Comparison of ENCODE assay signal across 1 fruit fly cellular context in genomic region chr3R:21808622-21809347, dm6.
TF ChIP-seq lines count a peak whose summit lies in the region.

No protein-coding gene starts in this region.

TF ChIP-seq in whole organism, embryonic, 481 proteins besides CTCF, POLR2A, EP300 and RAD21 (continued from another document):
- no peak for TF ChIP-seq CG12236 (GFP tag; optimal IDR thresholded peaks at IDR 0.05; lab: Kevin White, UChicago)
- TF ChIP-seq mam (GFP tag; optimal IDR thresholded peaks at IDR 0.05; lab: Kevin White, UChicago): no peak
- peak; percentile 38; the same call in 1 of the 2 replicates for TF ChIP-seq onecut (GFP tag; IDR thresholded peaks at IDR 0.05; lab: Robert Waterston, UW)
- no peak for TF ChIP-seq CG18476 (GFP tag; optimal IDR thresholded peaks at IDR 0.05; lab: Kevin White, UChicago)
- no peak for TF ChIP-seq CG5245 (GFP tag; optimal IDR thresholded peaks at IDR 0.05; lab: Kevin White, UChicago)
- TF ChIP-seq Aef1 (GFP tag; IDR thresholded peaks at IDR 0.05; lab: Robert Waterston, UW): no peak
- no peak for TF ChIP-seq Max (GFP tag; optimal IDR thresholded peaks at IDR 0.05; lab: Kevin White, UChicago)
- no peak for TF ChIP-seq BtbVII (GFP tag; optimal IDR thresholded peaks at IDR 0.05; lab: Kevin White, UChicago)
- TF ChIP-seq Side (GFP tag; optimal IDR thresholded peaks at IDR 0.05; lab: Kevin White, UChicago): peak; percentile 0
- no peak for TF ChIP-seq MESR4 (GFP tag; optimal IDR thresholded peaks at IDR 0.05; lab: Kevin White, UChicago)
- no peak for TF ChIP-seq NK7.1 (GFP tag; optimal IDR thresholded peaks at IDR 0.05; lab: Kevin White, UChicago)
- no peak for TF ChIP-seq pita (GFP tag; optimal IDR thresholded peaks at IDR 0.05; lab: Kevin White, UChicago)
- TF ChIP-seq phol (tag; optimal IDR thresholded peaks at IDR 0.05; lab: Kevin White, UChicago): peak; percentile 21
- no peak for TF ChIP-seq trem (tag; optimal IDR thresholded peaks at IDR 0.05; lab: Kevin White, UChicago)
- peak; percentile 45 for TF ChIP-seq CG11504 (tag; optimal IDR thresholded peaks at IDR 0.05; lab: Kevin White, UChicago)
- TF ChIP-seq Chrac-16 (GFP tag; optimal IDR thresholded peaks at IDR 0.05; lab: Kevin White, UChicago): no peak
- TF ChIP-seq lmd (GFP tag; IDR thresholded peaks at IDR 0.05; lab: Robert Waterston, UW): no peak
- TF ChIP-seq CG1832 (GFP tag; optimal IDR thresholded peaks at IDR 0.05; lab: Kevin White, UChicago): peak; percentile 64
- TF ChIP-seq Elba2 (GFP tag; optimal IDR thresholded peaks at IDR 0.05; lab: Kevin White, UChicago): no peak
- TF ChIP-seq odd (GFP tag; optimal IDR thresholded peaks at IDR 0.05; lab: Kevin White, UChicago): no peak
- TF ChIP-seq CG7963 (GFP tag; IDR thresholded peaks at IDR 0.05; lab: Robert Waterston, UW; ENCODE audit: partially characterized antibody): no peak
- no peak for TF ChIP-seq bcd (GFP tag; optimal IDR thresholded peaks at IDR 0.05; lab: Kevin White, UChicago)
- no peak for TF ChIP-seq mirr (GFP tag; optimal IDR thresholded peaks at IDR 0.05; lab: Kevin White, UChicago)
- TF ChIP-seq CG6813 (GFP tag; optimal IDR thresholded peaks at IDR 0.05; lab: Kevin White, UChicago): no peak
- TF ChIP-seq CG3995 (GFP tag; optimal IDR thresholded peaks at IDR 0.05; lab: Kevin White, UChicago): no peak
- no peak for TF ChIP-seq Camta (GFP tag; optimal IDR thresholded peaks at IDR 0.05; lab: Kevin White, UChicago)
- no peak for TF ChIP-seq CG2199 (GFP tag; IDR thresholded peaks at IDR 0.05; lab: Robert Waterston, UW)
- no peak for TF ChIP-seq CG17186 (GFP tag; optimal IDR thresholded peaks at IDR 0.05; lab: Kevin White, UChicago)
- TF ChIP-seq Bdp1 (GFP tag; optimal IDR thresholded peaks at IDR 0.05; lab: Kevin White, UChicago): no peak
- TF ChIP-seq fu2 (GFP tag; optimal IDR thresholded peaks at IDR 0.05; lab: Kevin White, UChicago): no peak
- TF ChIP-seq Oaz (GFP tag; IDR thresholded peaks at IDR 0.05; lab: Robert Waterston, UW): no peak
- no peak for TF ChIP-seq kay (GFP tag; optimal IDR thresholded peaks at IDR 0.05; lab: Kevin White, UChicago)
- peak; percentile 4 for TF ChIP-seq Fer3 (tag; optimal IDR thresholded peaks at IDR 0.05; lab: Kevin White, UChicago)
- TF ChIP-seq kah (GFP tag; optimal IDR thresholded peaks at IDR 0.05; lab: Kevin White, UChicago): no peak
- TF ChIP-seq CG3281 (GFP tag; optimal IDR thresholded peaks at IDR 0.05; lab: Kevin White, UChicago): peak; percentile 49
- TF ChIP-seq CG18262 (tag; optimal IDR thresholded peaks at IDR 0.05; lab: Kevin White, UChicago): no peak
- no peak for TF ChIP-seq nau (GFP tag; optimal IDR thresholded peaks at IDR 0.05; lab: Kevin White, UChicago)
- TF ChIP-seq Abd-B (GFP tag; optimal IDR thresholded peaks at IDR 0.05; lab: Kevin White, UChicago): no peak
- TF ChIP-seq sc (optimal IDR thresholded peaks at IDR 0.05; lab: Kevin White, UChicago): no peak
- no peak for TF ChIP-seq sc (GFP tag; optimal IDR thresholded peaks at IDR 0.05; lab: Kevin White, UChicago)
- peak; percentile 28 for TF ChIP-seq Nf-YC (tag; optimal IDR thresholded peaks at IDR 0.05; lab: Kevin White, UChicago)
- no peak for TF ChIP-seq seq (GFP tag; IDR thresholded peaks at IDR 0.05; lab: Robert Waterston, UW)
- TF ChIP-seq CG15269 (tag; optimal IDR thresholded peaks at IDR 0.05; lab: Kevin White, UChicago): no peak
- no peak for TF ChIP-seq CG10654 (GFP tag; optimal IDR thresholded peaks at IDR 0.05; lab: Kevin White, UChicago)
- no peak for TF ChIP-seq Dll (GFP tag; IDR thresholded peaks at IDR 0.05; lab: Robert Waterston, UW; ENCODE audit: partially characterized antibody)
- TF ChIP-seq bbx (GFP tag; IDR thresholded peaks at IDR 0.05; lab: Robert Waterston, UW; ENCODE audit: partially characterized antibody): no peak
- no peak for TF ChIP-seq CG1233 (GFP tag; optimal IDR thresholded peaks at IDR 0.05; lab: Kevin White, UChicago)
- no peak for TF ChIP-seq CG13424 (tag; optimal IDR thresholded peaks at IDR 0.05; lab: Kevin White, UChicago)
- TF ChIP-seq nmo (GFP tag; optimal IDR thresholded peaks at IDR 0.05; lab: Kevin White, UChicago): no peak
- peak; percentile 68 for TF ChIP-seq lab (GFP tag; optimal IDR thresholded peaks at IDR 0.05; lab: Kevin White, UChicago)
- TF ChIP-seq tup (GFP tag; optimal IDR thresholded peaks at IDR 0.05; lab: Kevin White, UChicago): no peak
- TF ChIP-seq Stat92E (GFP tag; optimal IDR thresholded peaks at IDR 0.05; lab: Kevin White, UChicago): no peak
- TF ChIP-seq hkb (optimal IDR thresholded peaks at IDR 0.05; lab: Kevin White, UChicago): no peak
- no peak for TF ChIP-seq hkb (GFP tag; IDR thresholded peaks at IDR 0.05; lab: Robert Waterston, UW)
- no peak for TF ChIP-seq Atf6 (GFP tag; IDR thresholded peaks at IDR 0.05; lab: Robert Waterston, UW)
- peak; percentile 47 for TF ChIP-seq cwo (GFP tag; optimal IDR thresholded peaks at IDR 0.05; lab: Kevin White, UChicago)
- TF ChIP-seq Blimp-1 (GFP tag; optimal IDR thresholded peaks at IDR 0.05; lab: Kevin White, UChicago): no peak
- TF ChIP-seq Hey (tag; optimal IDR thresholded peaks at IDR 0.05; lab: Kevin White, UChicago): no peak
- TF ChIP-seq emc (GFP tag; optimal IDR thresholded peaks at IDR 0.05; lab: Kevin White, UChicago): no peak
- TF ChIP-seq CG11456 (GFP tag; IDR thresholded peaks at IDR 0.05; lab: Robert Waterston, UW): no peak
- TF ChIP-seq CG6689 (GFP tag; IDR thresholded peaks at IDR 0.05; lab: Robert Waterston, UW): no peak
- peak; percentile 83 for TF ChIP-seq CG8478 (optimal IDR thresholded peaks at IDR 0.05; lab: Kevin White, UChicago)
- no peak for TF ChIP-seq CG11696 (GFP tag; IDR thresholded peaks at IDR 0.05; lab: Robert Waterston, UW)
- no peak for TF ChIP-seq al (GFP tag; IDR thresholded peaks at IDR 0.05; lab: Robert Waterston, UW)
- TF ChIP-seq zfh2 (GFP tag; optimal IDR thresholded peaks at IDR 0.05; lab: Kevin White, UChicago): no peak
- TF ChIP-seq slbo (GFP tag; IDR thresholded peaks at IDR 0.05; lab: Robert Waterston, UW): no peak
- no peak for TF ChIP-seq gcm2 (GFP tag; optimal IDR thresholded peaks at IDR 0.05; lab: Kevin White, UChicago)
- TF ChIP-seq Ptx1 (GFP tag; IDR thresholded peaks at IDR 0.05; lab: Robert Waterston, UW): 0 out of 2 replicates have a peak, but pooled peaks have one; percentile 8
- TF ChIP-seq D19B (GFP tag; optimal IDR thresholded peaks at IDR 0.05; lab: Kevin White, UChicago): no peak
- no peak for TF ChIP-seq Doc3 (GFP tag; IDR thresholded peaks at IDR 0.05; lab: Robert Waterston, UW; ENCODE audit: partially characterized antibody)
- TF ChIP-seq Hmr (GFP tag; optimal IDR thresholded peaks at IDR 0.05; lab: Kevin White, UChicago): peak; percentile 59
- TF ChIP-seq CG17612 (GFP tag; IDR thresholded peaks at IDR 0.05; lab: Robert Waterston, UW): no peak
- TF ChIP-seq CG5180 (GFP tag; optimal IDR thresholded peaks at IDR 0.05; lab: Kevin White, UChicago): no peak
- TF ChIP-seq CkIIα-i1 (GFP tag; IDR thresholded peaks at IDR 0.05; lab: Robert Waterston, UW): no peak
- no peak for TF ChIP-seq ATbp (GFP tag; optimal IDR thresholded peaks at IDR 0.05; lab: Kevin White, UChicago)
- no peak for TF ChIP-seq pfk (GFP tag; optimal IDR thresholded peaks at IDR 0.05; lab: Kevin White, UChicago)
- no peak for TF ChIP-seq Hmx (GFP tag; optimal IDR thresholded peaks at IDR 0.05; lab: Kevin White, UChicago)
- TF ChIP-seq lola (GFP tag; optimal IDR thresholded peaks at IDR 0.05; lab: Kevin White, UChicago): no peak
- no peak for TF ChIP-seq salm (tag; optimal IDR thresholded peaks at IDR 0.05; lab: Kevin White, UChicago)
- no peak for TF ChIP-seq B-H1 (GFP tag; IDR thresholded peaks at IDR 0.05; lab: Robert Waterston, UW)
- no peak for TF ChIP-seq Dip3 (GFP tag; optimal IDR thresholded peaks at IDR 0.05; lab: Kevin White, UChicago)
- TF ChIP-seq hbn (GFP tag; IDR thresholded peaks at IDR 0.05; lab: Robert Waterston, UW; ENCODE audit: partially characterized antibody): no peak
- TF ChIP-seq CG6272 (GFP tag; IDR thresholded peaks at IDR 0.05; lab: Robert Waterston, UW): no peak
- no peak for TF ChIP-seq pb (GFP tag; optimal IDR thresholded peaks at IDR 0.05; lab: Kevin White, UChicago)
- TF ChIP-seq CG17912 (GFP tag; optimal IDR thresholded peaks at IDR 0.05; lab: Kevin White, UChicago): no peak
- TF ChIP-seq H2.0 (GFP tag; IDR thresholded peaks at IDR 0.05; lab: Robert Waterston, UW): no peak
- no peak for TF ChIP-seq trh (GFP tag; optimal IDR thresholded peaks at IDR 0.05; lab: Kevin White, UChicago)
- no peak for TF ChIP-seq Gug (GFP tag; IDR thresholded peaks at IDR 0.05; lab: Robert Waterston, UW)
- TF ChIP-seq mld (GFP tag; IDR thresholded peaks at IDR 0.05; lab: Robert Waterston, UW; ENCODE audit: partially characterized antibody): no peak
- peak; percentile 61 for TF ChIP-seq Meics (GFP tag; optimal IDR thresholded peaks at IDR 0.05; lab: Kevin White, UChicago)
- TF ChIP-seq CG7745 (tag; optimal IDR thresholded peaks at IDR 0.05; lab: Kevin White, UChicago): no peak
- no peak for TF ChIP-seq otp (GFP tag; IDR thresholded peaks at IDR 0.05; lab: Robert Waterston, UW)
- no peak for TF ChIP-seq CG6683 (GFP tag; optimal IDR thresholded peaks at IDR 0.05; lab: Kevin White, UChicago)
- TF ChIP-seq dan (GFP tag; IDR thresholded peaks at IDR 0.05; lab: Robert Waterston, UW): no peak
- peak; percentile 55 for TF ChIP-seq dmrt99B (tag; optimal IDR thresholded peaks at IDR 0.05; lab: Kevin White, UChicago)
- no peak for TF ChIP-seq CG2116 (GFP tag; optimal IDR thresholded peaks at IDR 0.05; lab: Kevin White, UChicago)
- no peak for TF ChIP-seq croc (GFP tag; conservative IDR thresholded peaks at IDR 0.05; lab: Robert Waterston, UW)
- no peak for TF ChIP-seq Myb (GFP tag; optimal IDR thresholded peaks at IDR 0.05; lab: Kevin White, UChicago)
- no peak for TF ChIP-seq CG33213 (GFP tag; optimal IDR thresholded peaks at IDR 0.05; lab: Kevin White, UChicago)
- TF ChIP-seq CG15479 (GFP tag; optimal IDR thresholded peaks at IDR 0.05; lab: Kevin White, UChicago): no peak
- TF ChIP-seq Rfx (GFP tag; IDR thresholded peaks at IDR 0.05; lab: Robert Waterston, UW): 0 out of 2 replicates have a peak, but pooled peaks have one; percentile 16
